Worm (Caenorhabditis elegans): ENCODE measurements around the gene Y76B12C.8.
"Not testable (repeated sequence)": the region's sequence is repeated elsewhere in the genome, so short reads cannot be mapped to it uniquely, and the experiment has no call there.

DNA sequence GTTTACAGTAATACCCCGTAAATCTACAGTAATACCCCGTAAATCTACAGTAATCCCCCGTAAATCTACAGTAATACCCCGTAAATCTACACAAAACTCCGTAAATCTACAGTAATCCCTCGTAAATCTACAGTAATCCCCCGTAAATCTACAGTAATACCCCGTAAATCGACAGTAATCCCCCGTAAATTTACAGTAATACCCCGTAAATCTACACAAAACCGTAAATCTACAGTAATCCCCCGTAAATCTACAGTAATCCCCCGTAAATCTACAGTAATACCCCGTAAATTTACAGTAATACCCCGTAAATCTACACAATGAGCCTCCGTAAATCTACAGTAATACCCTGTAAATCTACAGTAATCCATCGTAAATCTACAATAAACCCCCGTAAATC is 29.9 kb upstream of the Y76B12C.8 start:
- TF ChIP-seq ama-1 (optimal IDR thresholded peaks at IDR 0.05); aly-1 (tag; optimal IDR thresholded peaks at IDR 0.05); hmbx-1 (tag; optimal IDR thresholded peaks at IDR 0.05); hmg-4 (GFP tag; optimal IDR thresholded peaks at IDR 0.05); sea-1 (GFP tag; conservative IDR thresholded peaks at IDR 0.05); ets-7 (tag; optimal IDR thresholded peaks at IDR 0.05); pes-1 (GFP tag; IDR thresholded peaks at IDR 0.05); scrt-1 (GFP tag; IDR thresholded peaks at IDR 0.05); flt-1 (GFP tag; IDR thresholded peaks at IDR 0.05); tbx-37 (GFP tag; conservative IDR thresholded peaks at IDR 0.05): not testable (repeated sequence)

Measured in whole organism, early embryonic.